Worm (Caenorhabditis elegans) whole organism, L4 larva: ENCODE measurements around the gene sqst-2.

Experiments used
- F37D6.2 ChIP-seq: sonication (generic microtip); optimal IDR thresholded peaks from 2 replicates; lab custom pipeline; 2016; ENCODE audit warnings: mild to moderate bottlenecking, missing genetic modification characterization, missing compliant biosample characterization
- ces-1 ChIP-seq: fragments of 150-350 bp; sonication (generic microtip); optimal IDR thresholded peaks from 4 replicates; lab custom pipeline; 2014; ENCODE audit warnings: missing biosample characterization, missing genetic modification reagents, missing genetic modification characterization
- daf-16 ChIP-seq, 3 experiments: sonication (generic microtip); optimal IDR thresholded peaks; 2 replicates each; lab custom pipeline; 2016 to 2017; ENCODE audit warnings: missing genetic modification characterization in 3 of 3, missing genetic modification reagents in 3 of 3, mild to moderate bottlenecking in 2 of 3, missing compliant biosample characterization in 2 of 3, missing biosample characterization in 1 of 3, moderate library complexity in 1 of 3
- daf-19 ChIP-seq: fragments of 200-800 bp; sonication (Bioruptor generic); conservative IDR thresholded peaks from 2 replicates; pipeline ENCODE4 v1.3.6; 2022; ENCODE audit warnings: missing genetic modification characterization, missing compliant biosample characterization
- egl-27 ChIP-seq: sonication (generic microtip); optimal IDR thresholded peaks from 3 replicates; lab custom pipeline; 2017; ENCODE audit warnings: missing biosample characterization, missing genetic modification reagents, missing genetic modification characterization
- fos-1 ChIP-seq: fragments of 150-350 bp; optimal IDR thresholded peaks from 2 replicates; lab custom pipeline; 2014; ENCODE audit warnings: missing biosample characterization, missing genetic modification characterization
- madf-9 ChIP-seq: fragments of 200-800 bp; sonication (Bioruptor generic); conservative IDR thresholded peaks from 2 replicates; pipeline ENCODE4 v1.3.6; 2022; ENCODE audit warnings: missing genetic modification reagents, missing genetic modification characterization, missing compliant biosample characterization
- nhr-6 ChIP-seq: fragments of 150-350 bp; optimal IDR thresholded peaks from 2 replicates; lab custom pipeline; 2014; ENCODE audit warnings: missing biosample characterization, missing genetic modification characterization
- nhr-76 ChIP-seq: fragments of 150-350 bp; optimal IDR thresholded peaks from 2 replicates; lab custom pipeline; 2014; ENCODE audit warnings: missing biosample characterization, missing genetic modification characterization
- nhr-77 ChIP-seq: fragments of 150-350 bp; optimal IDR thresholded peaks from 2 replicates; lab custom pipeline; 2014; ENCODE audit warnings: missing biosample characterization, missing genetic modification characterization
- snpc-4 ChIP-seq: fragments of 150-350 bp; optimal IDR thresholded peaks from 2 replicates; lab custom pipeline; 2014; ENCODE audit warnings: missing biosample characterization, missing genetic modification characterization

- no peak for TF ChIP-seq ces-1 (GFP tag; lab: Kevin White, UChicago)
- TF ChIP-seq snpc-4 (tag; lab: Kevin White, UChicago), result no peak
- TF ChIP-seq daf-19, result no peak
- no peak for TF ChIP-seq nhr-77
- TF ChIP-seq fos-1 (tag; lab: Kevin White, UChicago), result no peak
- no peak for TF ChIP-seq nhr-76 (tag; lab: Kevin White, UChicago)
- TF ChIP-seq nhr-6 (tag; lab: Kevin White, UChicago), result no peak
- TF ChIP-seq F37D6.2 (tag; lab: Kevin White, UChicago), result no peak
- no peak for TF ChIP-seq daf-16 (GFP tag; optimal IDR thresholded peaks at IDR 0.05; lab: Kevin White, UChicago)
- no peak for TF ChIP-seq daf-16 (tag; optimal IDR thresholded peaks at IDR 0.05; lab: Kevin White, UChicago)
- no peak for TF ChIP-seq egl-27 (tag; lab: Kevin White, UChicago)
- TF ChIP-seq madf-9 (GFP tag; lab: Robert Waterston, UW), result no peak
These were observed 37.7 kb downstream of the sqst-2 start for ce11 chrIV:7291066-7291465.
